Worm (Caenorhabditis elegans) whole organism, mixed stage, embryonic: ENCODE data around the gene M03A1.3.

Source experiments
- M03D4.4 ChIP-seq: sonication (generic microtip); optimal IDR thresholded peaks from 2 replicates; lab custom pipeline; 2017; ENCODE audit warnings: mild to moderate bottlenecking, missing genetic modification characterization, missing compliant biosample characterization
- bed-3 ChIP-seq: fragments of 200-800 bp; sonication (Bioruptor generic); optimal IDR thresholded peaks from 3 replicates; lab custom pipeline; 2018; ENCODE audit warnings: mild to moderate bottlenecking, missing genetic modification characterization, moderate library complexity, missing compliant biosample characterization
- blmp-1 ChIP-seq: fragments of 150-350 bp; optimal IDR thresholded peaks from 2 replicates; lab custom pipeline; 2014; ENCODE audit warnings: missing biosample characterization, missing genetic modification characterization
- ceh-39 ChIP-seq: fragments of 150-350 bp; optimal IDR thresholded peaks from 2 replicates; lab custom pipeline; 2014; ENCODE audit warnings: missing biosample characterization, missing genetic modification characterization
- ceh-43 ChIP-seq: fragments of 200-800 bp; sonication (Bioruptor generic); optimal IDR thresholded peaks from 2 replicates; lab custom pipeline; 2018; ENCODE audit warnings: mild to moderate bottlenecking, missing genetic modification characterization, moderate library complexity, missing compliant biosample characterization
- ceh-83 ChIP-seq: fragments of 200-800 bp; sonication (Bioruptor generic); optimal IDR thresholded peaks from 2 replicates; lab custom pipeline; 2018; ENCODE audit warnings: mild to moderate bottlenecking, missing genetic modification characterization, missing compliant biosample characterization
- ces-1 ChIP-seq: fragments of 150-350 bp; optimal IDR thresholded peaks from 2 replicates; lab custom pipeline; 2014; ENCODE audit warnings: missing biosample characterization, missing genetic modification reagents, missing genetic modification characterization
- drap-1 ChIP-seq: fragments of 200-800 bp; sonication (Bioruptor generic); optimal IDR thresholded peaks from 3 replicates; lab custom pipeline; 2018; ENCODE audit warnings: mild to moderate bottlenecking, missing genetic modification characterization, missing compliant biosample characterization
- elt-1 ChIP-seq: sonication (generic microtip); optimal IDR thresholded peaks from 2 replicates; lab custom pipeline; 2017; ENCODE audit warnings: missing genetic modification characterization, mild to moderate bottlenecking, missing compliant biosample characterization, antibody characterized with exemption, moderate library complexity, borderline replicate concordance; ENCODE audit not compliant: insufficient read depth
- flh-1 ChIP-seq: fragments of 200-800 bp; sonication (Bioruptor generic); optimal IDR thresholded peaks from 2 replicates; lab custom pipeline; 2018; ENCODE audit warnings: mild to moderate bottlenecking, missing genetic modification characterization, moderate library complexity, missing compliant biosample characterization
- ham-2 ChIP-seq: fragments of 200-800 bp; sonication (Bioruptor generic); optimal IDR thresholded peaks from 2 replicates; lab custom pipeline; 2018; ENCODE audit warnings: mild to moderate bottlenecking, missing genetic modification characterization, missing compliant biosample characterization
- hlh-1 ChIP-seq: fragments of 150-350 bp; optimal IDR thresholded peaks from 2 replicates; lab custom pipeline; 2014; ENCODE audit warnings: missing biosample characterization, missing genetic modification reagents, missing genetic modification characterization
- lin-13 ChIP-seq: fragments of 150-350 bp; optimal IDR thresholded peaks from 2 replicates; lab custom pipeline; 2014; ENCODE audit warnings: missing biosample characterization, missing genetic modification characterization
- lin-32 ChIP-seq: fragments of 200-800 bp; sonication (Bioruptor generic); optimal IDR thresholded peaks from 2 replicates; lab custom pipeline; 2018; ENCODE audit warnings: mild to moderate bottlenecking, missing genetic modification characterization, missing compliant biosample characterization
- lsy-2 ChIP-seq: fragments of 150-350 bp; optimal IDR thresholded peaks from 2 replicates; lab custom pipeline; 2014; ENCODE audit warnings: missing biosample characterization, missing genetic modification characterization
- mab-5 ChIP-seq: fragments of 150-350 bp; optimal IDR thresholded peaks from 2 replicates; lab custom pipeline; 2014; ENCODE audit warnings: missing biosample characterization, missing genetic modification characterization
- mep-1 ChIP-seq: fragments of 150-350 bp; optimal IDR thresholded peaks from 2 replicates; lab custom pipeline; 2017; ENCODE audit warnings: missing biosample characterization, missing genetic modification reagents, missing genetic modification characterization, inconsistent platforms
- mls-2 ChIP-seq: sonication (generic microtip); optimal IDR thresholded peaks from 2 replicates; lab custom pipeline; 2016; ENCODE audit warnings: mild to moderate bottlenecking, missing genetic modification characterization, moderate library complexity, missing compliant biosample characterization
- nhr-12 ChIP-seq: fragments of 150-350 bp; optimal IDR thresholded peaks from 2 replicates; lab custom pipeline; 2014; ENCODE audit warnings: missing biosample characterization, missing genetic modification characterization
- nhr-2 ChIP-seq: fragments of 150-350 bp; optimal IDR thresholded peaks from 2 replicates; lab custom pipeline; 2014; ENCODE audit warnings: missing biosample characterization, missing genetic modification characterization
- nhr-237 ChIP-seq: fragments of 150-350 bp; optimal IDR thresholded peaks from 2 replicates; lab custom pipeline; 2014; ENCODE audit warnings: missing biosample characterization, missing genetic modification characterization
- nhr-28 ChIP-seq: fragments of 150-350 bp; optimal IDR thresholded peaks from 2 replicates; lab custom pipeline; 2014; ENCODE audit warnings: missing biosample characterization, missing genetic modification characterization
- nhr-76 ChIP-seq: sonication (generic microtip); optimal IDR thresholded peaks from 2 replicates; lab custom pipeline; 2017; ENCODE audit warnings: missing biosample characterization, missing genetic modification characterization
- pha-4 ChIP-seq: fragments of 150-350 bp; optimal IDR thresholded peaks from 2 replicates; lab custom pipeline; 2018; ENCODE audit warnings: missing biosample characterization, missing genetic modification reagents, missing genetic modification characterization
- sem-2 ChIP-seq: fragments of 200-800 bp; sonication (Bioruptor generic); optimal IDR thresholded peaks from 2 replicates; lab custom pipeline; 2018; ENCODE audit warnings: mild to moderate bottlenecking, missing genetic modification characterization, missing compliant biosample characterization
- snpc-4 ChIP-seq: fragments of 150-350 bp; optimal IDR thresholded peaks from 2 replicates; lab custom pipeline; 2014; ENCODE audit warnings: missing biosample characterization, missing genetic modification characterization
- sptf-1 ChIP-seq: sonication (generic microtip); optimal IDR thresholded peaks from 2 replicates; lab custom pipeline; 2017; ENCODE audit warnings: mild to moderate bottlenecking, missing genetic modification characterization, moderate library complexity, missing compliant biosample characterization
- tbx-8 ChIP-seq: fragments of 200-800 bp; sonication (Bioruptor generic); optimal IDR thresholded peaks from 2 replicates; lab custom pipeline; 2018; ENCODE audit warnings: mild to moderate bottlenecking, missing genetic modification characterization, moderate library complexity, missing compliant biosample characterization
- unc-120 ChIP-seq: sonication (generic microtip); optimal IDR thresholded peaks from 2 replicates; lab custom pipeline; 2017; ENCODE audit warnings: missing genetic modification characterization, missing compliant biosample characterization; ENCODE audit not compliant: poor library complexity, severe bottlenecking
- unc-39 ChIP-seq: fragments of 150-350 bp; optimal IDR thresholded peaks from 2 replicates; lab custom pipeline; 2014; ENCODE audit warnings: missing biosample characterization, missing genetic modification characterization
- unc-62 ChIP-seq: fragments of 150-350 bp; optimal IDR thresholded peaks from 2 replicates; lab custom pipeline; 2014; ENCODE audit warnings: missing biosample characterization, missing genetic modification reagents, missing genetic modification characterization
- zip-8 ChIP-seq: fragments of 150-350 bp; optimal IDR thresholded peaks from 2 replicates; lab custom pipeline; 2014; ENCODE audit warnings: missing biosample characterization, missing genetic modification characterization
- ztf-11 ChIP-seq: fragments of 150-350 bp; optimal IDR thresholded peaks from 2 replicates; lab custom pipeline; 2014; ENCODE audit warnings: missing biosample characterization, missing genetic modification characterization

Gene M03A1.3

DNA sequence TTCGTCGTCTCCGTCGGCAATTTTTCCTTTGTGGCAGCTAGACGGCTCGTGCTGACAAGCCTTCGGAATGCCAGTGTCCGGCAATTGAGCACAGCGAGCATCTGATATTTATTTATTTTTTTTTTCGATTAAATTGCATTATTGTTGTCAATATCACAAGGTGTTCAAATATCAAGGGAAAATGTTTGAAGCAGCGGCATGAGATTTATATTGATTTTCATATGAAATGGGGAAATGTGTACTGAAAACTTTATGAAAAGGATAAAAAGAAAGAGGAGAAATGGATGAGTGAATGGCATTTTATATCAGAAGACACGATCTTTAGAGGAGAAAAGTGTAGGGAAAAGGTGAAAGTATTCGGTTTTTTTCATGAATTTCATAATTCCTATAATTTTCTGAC is 44.9 kb downstream of the M03A1.3 start, which contains the start of gene coa-3:
coa-3 (minus strand) TSS at position 101 of the 400 bp plus-strand sequence.
- TF ChIP-seq nhr-76 (tag; lab: Kevin White, UChicago), result no peak
- TF ChIP-seq pha-4 (tag; lab: Kevin White, UChicago), result no peak
- TF ChIP-seq tbx-8 (GFP tag; lab: Kevin White, UChicago), result no peak
- TF ChIP-seq ces-1 (GFP tag; lab: Kevin White, UChicago), result no peak
- no peak for TF ChIP-seq ceh-83
- TF ChIP-seq mep-1 (tag; lab: Kevin White, UChicago), result no peak
- TF ChIP-seq mls-2 (tag; lab: Kevin White, UChicago), result no peak
- TF ChIP-seq mab-5 (tag; lab: Kevin White, UChicago), result no peak
- TF ChIP-seq ham-2 (GFP tag; lab: Kevin White, UChicago), result no peak
- no peak for TF ChIP-seq unc-62 (GFP tag; lab: Kevin White, UChicago)

DNA sequence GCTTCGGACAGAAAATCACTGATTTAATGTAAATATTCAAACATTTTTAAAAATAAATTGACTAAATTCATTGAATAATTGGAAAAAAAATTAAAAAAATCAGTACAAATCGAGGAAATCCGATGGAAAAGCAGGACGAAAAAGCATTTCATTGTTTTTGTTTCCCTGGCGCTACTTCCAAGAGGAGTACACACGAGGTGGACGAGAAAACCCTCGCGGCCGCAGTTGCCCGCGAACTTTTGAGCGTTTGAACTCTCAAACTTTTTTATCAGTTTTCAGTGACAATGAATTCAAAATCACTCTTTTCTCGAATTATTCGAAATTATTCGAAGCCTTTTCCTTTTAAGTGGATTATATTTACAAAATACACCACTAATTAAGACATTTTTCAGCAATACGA is 45.4 kb downstream of the M03A1.3 start, which contains the start of gene F35D11.4:
F35D11.4 (plus strand) TSS at position 393 of the 400 bp plus-strand sequence.
- TF ChIP-seq nhr-76 (tag; lab: Kevin White, UChicago) (no peak), nhr-237 (tag; lab: Kevin White, UChicago) (no peak), nhr-12 (tag; lab: Kevin White, UChicago) (no peak), lin-32 (GFP tag; lab: Kevin White, UChicago) (no peak), mls-2 (tag; lab: Kevin White, UChicago) (no peak), ham-2 (GFP tag; lab: Kevin White, UChicago) (no peak), lin-13 (tag; lab: Kevin White, UChicago) (peak; percentile 34), ceh-83 (no peak), snpc-4 (tag; lab: Kevin White, UChicago) (no peak), unc-39 (tag; lab: Kevin White, UChicago) (no peak), ceh-43 (GFP tag; lab: Kevin White, UChicago) (no peak), hlh-1 (tag; lab: Kevin White, UChicago) (no peak), M03D4.4 (tag; lab: Kevin White, UChicago) (no peak), nhr-2 (no peak), lsy-2 (tag; lab: Kevin White, UChicago) (peak; percentile 20), unc-62 (GFP tag; lab: Kevin White, UChicago) (no peak), ztf-11 (no peak), zip-8 (no peak), mep-1 (tag; lab: Kevin White, UChicago) (peak; percentile 17), sem-2 (GFP tag; lab: Kevin White, UChicago) (no peak), tbx-8 (GFP tag; lab: Kevin White, UChicago) (no peak), elt-1 (no peak), unc-120 (tag; lab: Kevin White, UChicago) (no peak), flh-1 (GFP tag; lab: Kevin White, UChicago) (no peak), ceh-39 (tag; lab: Kevin White, UChicago) (no peak), blmp-1 (tag; lab: Kevin White, UChicago) (no peak), ces-1 (GFP tag; lab: Kevin White, UChicago) (no peak), sptf-1 (tag; lab: Kevin White, UChicago) (peak; percentile 43), drap-1 (GFP tag; lab: Kevin White, UChicago) (no peak), nhr-28 (tag; lab: Kevin White, UChicago) (no peak), pha-4 (tag; lab: Kevin White, UChicago) (no peak), bed-3 (no peak)

ce11 chrII:4604149-4604548 is 46.6 kb downstream of the M03A1.3 start:
- TF ChIP-seq snpc-4 (tag; lab: Kevin White, UChicago), result no peak
- TF ChIP-seq ceh-43 (GFP tag; lab: Kevin White, UChicago), result no peak
- TF ChIP-seq ztf-11, result no peak
- no peak for TF ChIP-seq ceh-39 (tag; lab: Kevin White, UChicago)
- no peak for TF ChIP-seq ces-1 (GFP tag; lab: Kevin White, UChicago)
- no peak for TF ChIP-seq ham-2 (GFP tag; lab: Kevin White, UChicago)
- no peak for TF ChIP-seq sem-2 (GFP tag; lab: Kevin White, UChicago)
- TF ChIP-seq unc-120 (tag; lab: Kevin White, UChicago), result no peak

ce11 chrII:4604680-4605079 is 47.1 kb downstream of the M03A1.3 start:
- TF ChIP-seq tbx-8 (GFP tag; lab: Kevin White, UChicago) (no peak), unc-120 (tag; lab: Kevin White, UChicago) (no peak)
